Worm (Caenorhabditis elegans): ENCODE data around the gene smg-3.
"Not testable (repeated sequence)": the region's sequence is repeated elsewhere in the genome, so short reads cannot be mapped to it uniquely, and the experiment has no call there.

smg-3 gene

ce11 chrIV:6377335-6378069 is 4.6 kb upstream of the smg-3 start:
- no peak for TF ChIP-seq unc-62 (GFP tag; optimal IDR thresholded peaks at IDR 0.05)

ce11 chrIV:6376473-6377115 is 3.7 kb upstream of the smg-3 start, which contains the start of the genes hrpf-2 and bli-6:
hrpf-2 (minus strand) TSS chrIV:6376523.
bli-6 (plus strand) TSS chrIV:6377065.
- TF ChIP-seq unc-62 (GFP tag; optimal IDR thresholded peaks at IDR 0.05) = no peak

ce11 chrIV:6373721-6374120 is 828 bp upstream of the smg-3 start:
- TF ChIP-seq unc-62 (GFP tag; optimal IDR thresholded peaks at IDR 0.05) = no peak

- no peak for TF ChIP-seq unc-62 (GFP tag; optimal IDR thresholded peaks at IDR 0.05)
Observed at ce11 chrIV:6372267-6372666, 626 bp downstream of the smg-3 start.

- no peak for TF ChIP-seq unc-62 (GFP tag; optimal IDR thresholded peaks at IDR 0.05)
Observed at ce11 chrIV:6369489-6369888, 3.4 kb downstream of the smg-3 start.

ce11 chrIV:6366032-6366431 is 6.9 kb downstream of the smg-3 start:
- no peak for TF ChIP-seq unc-62 (GFP tag; optimal IDR thresholded peaks at IDR 0.05)

ce11 chrIV:6365045-6365444 is 7.8 kb downstream of the smg-3 start, which contains the start of gene Y73B6BL.270:
Y73B6BL.270 (plus strand) TSS chrIV:6365345.
- no peak for TF ChIP-seq unc-62 (GFP tag; optimal IDR thresholded peaks at IDR 0.05)

- no peak for TF ChIP-seq unc-62 (GFP tag; optimal IDR thresholded peaks at IDR 0.05)
Observed at ce11 chrIV:6363604-6364003, 9.3 kb downstream of the smg-3 start.

ce11 chrIV:6361668-6362067 is 11.2 kb downstream of the smg-3 start, which contains the start of gene Y73B6BL.47:
Y73B6BL.47 (plus strand) TSS chrIV:6361968.
- no peak for TF ChIP-seq unc-62 (GFP tag; optimal IDR thresholded peaks at IDR 0.05)

ce11 chrIV:6347213-6347612 is 25.7 kb downstream of the smg-3 start, which contains the start of gene Y73B6BL.289:
Y73B6BL.289 (plus strand) TSS chrIV:6347513.
- TF ChIP-seq unc-62 (GFP tag; optimal IDR thresholded peaks at IDR 0.05) = not testable (repeated sequence)

ce11 chrIV:6342876-6343275 is 30.0 kb downstream of the smg-3 start, which contains the start of gene Y73B6BL.14:
Y73B6BL.14 (minus strand) TSS chrIV:6342976.
- TF ChIP-seq unc-62 (GFP tag; optimal IDR thresholded peaks at IDR 0.05) = no peak

ce11 chrIV:6342431-6342830 is 30.5 kb downstream of the smg-3 start, which contains the start of gene Y73B6BL.288:
Y73B6BL.288 (minus strand) TSS chrIV:6342531.
- no peak for TF ChIP-seq unc-62 (GFP tag; optimal IDR thresholded peaks at IDR 0.05)

ce11 chrIV:6337353-6337752 is 35.5 kb downstream of the smg-3 start, which contains the start of gene ipla-6:
ipla-6 (plus strand) TSS chrIV:6337653.
- no peak for TF ChIP-seq unc-62 (GFP tag; optimal IDR thresholded peaks at IDR 0.05)

- TF ChIP-seq unc-62 (GFP tag; optimal IDR thresholded peaks at IDR 0.05) = peak; percentile 21
Observed at ce11 chrIV:6336748-6337147, 36.1 kb downstream of the smg-3 start.

ce11 chrIV:6335908-6336307 is 37.0 kb downstream of the smg-3 start, which contains the start of gene mif-4:
mif-4 (minus strand) TSS chrIV:6335994.
- TF ChIP-seq unc-62 (GFP tag; optimal IDR thresholded peaks at IDR 0.05) = no peak

- no peak for TF ChIP-seq unc-62 (GFP tag; optimal IDR thresholded peaks at IDR 0.05)
Observed at ce11 chrIV:6333915-6334314, 39.0 kb downstream of the smg-3 start, which contains the start of gene blos-2. blos-2 (plus strand) TSS chrIV:6334215.

- TF ChIP-seq unc-62 (GFP tag; optimal IDR thresholded peaks at IDR 0.05) = no peak
Observed at ce11 chrIV:6330790-6331189, 42.1 kb downstream of the smg-3 start.

Data from whole organism, dauer.